Worm (Caenorhabditis elegans): Measurements from ENCODE around the gene C35C5.8.

The C35C5.8 gene

ce11 chrX:11560615-11561014, 27.2 kb downstream of the C35C5.8 start, which contains the start of gene lev-8:
TSS of gene lev-8 (plus strand) at chrX:11560915.
- TF ChIP-seq unc-62 (GFP tag; optimal IDR thresholded peaks at IDR 0.05): no peak

ce11 chrX:11563663-11564062, 30.3 kb downstream of the C35C5.8 start, which contains the start of gene trpp-9:
TSS of gene trpp-9 (plus strand) at chrX:11563923.
- TF ChIP-seq unc-62 (GFP tag; optimal IDR thresholded peaks at IDR 0.05): no peak

ce11 chrX:11569744-11570359, 36.5 kb downstream of the C35C5.8 start:
- TF ChIP-seq unc-62 (GFP tag; optimal IDR thresholded peaks at IDR 0.05): no peak

ce11 chrX:11571714-11572113, 38.3 kb downstream of the C35C5.8 start:
- TF ChIP-seq unc-62 (GFP tag; optimal IDR thresholded peaks at IDR 0.05): no peak

- TF ChIP-seq unc-62 (GFP tag; optimal IDR thresholded peaks at IDR 0.05): no peak
Observed at ce11 chrX:11572205-11572604, 38.8 kb downstream of the C35C5.8 start, which contains the start of gene frm-3. TSS of gene frm-3 (plus strand) at chrX:11572505.

ce11 chrX:11574167-11574566, 40.8 kb downstream of the C35C5.8 start:
- no peak for TF ChIP-seq unc-62 (GFP tag; optimal IDR thresholded peaks at IDR 0.05)

ce11 chrX:11576429-11577088, 43.2 kb downstream of the C35C5.8 start:
- no peak for TF ChIP-seq unc-62 (GFP tag; optimal IDR thresholded peaks at IDR 0.05)

ce11 chrX:11585375-11585774, 52.0 kb downstream of the C35C5.8 start, which contains the start of gene abts-2:
TSS of gene abts-2 (plus strand) at chrX:11585675.
- no peak for TF ChIP-seq unc-62 (GFP tag; optimal IDR thresholded peaks at IDR 0.05)

- no peak for TF ChIP-seq unc-62 (GFP tag; optimal IDR thresholded peaks at IDR 0.05)
Observed at ce11 chrX:11585894-11586293, 52.5 kb downstream of the C35C5.8 start.

Measured in whole organism, dauer.